Fruit fly (Drosophila melanogaster) whole organism, pupa: ENCODE data around the gene CG12289.

Experiments used
- CG10348 ChIP-seq: fragments of 200-800 bp; sonication (Bioruptor generic); IDR thresholded peaks from 2 replicates; pipeline ENCODE4 v1.3.6; 2022; ENCODE audit warnings: missing biosample characterization, missing genetic modification characterization
- CG13204 ChIP-seq: fragments of 200-800 bp; sonication (Bioruptor generic); optimal IDR thresholded peaks from 2 replicates; lab custom pipeline; 2018; ENCODE audit warnings: missing biosample characterization, mild to moderate bottlenecking, missing genetic modification characterization, moderate library complexity

- no peak for TF ChIP-seq CG13204 (GFP tag; lab: Kevin White, UChicago)
- TF ChIP-seq CG10348 (GFP tag; lab: Robert Waterston, UW): no peak
Measured at dm6 chr3L:11440769-11441168, 17.5 kb downstream of the CG12289 start.
